Worm (Caenorhabditis elegans): ENCODE results near the gene emc-2.

- TF ChIP-seq lsy-2 (tag; optimal IDR thresholded peaks at IDR 0.05) = no peak
- no peak for TF ChIP-seq M03D4.4 (tag; optimal IDR thresholded peaks at IDR 0.05)
- no peak for TF ChIP-seq ces-1 (GFP tag; optimal IDR thresholded peaks at IDR 0.05)
Measured at ce11 chrII:1276778-1277177, 29.2 kb downstream of the emc-2 start, which contains the start of gene Y57G7A.11.
